Worm (Caenorhabditis elegans) whole organism, L4/young adult: ENCODE data around the gene srlf-27.

Source experiments
- W03F9.2 ChIP-seq: fragments of 150-350 bp; optimal IDR thresholded peaks from 2 replicates; lab custom pipeline; 2014; ENCODE audit warnings: missing biosample characterization, missing genetic modification characterization
- dao-5 ChIP-seq: sonication (generic microtip); optimal IDR thresholded peaks from 2 replicates; lab custom pipeline; 2016; ENCODE audit warnings: missing genotype, missing genetic modification characterization, moderate library complexity, missing compliant biosample characterization
- him-1 ChIP-seq: sonication (generic microtip); optimal IDR thresholded peaks from 2 replicates; lab custom pipeline; 2016; ENCODE audit warnings: missing genotype, missing genetic modification reagents, missing genetic modification characterization, missing compliant biosample characterization

ce11 chrIV:14677095-14677633 lies 39.7 kb downstream of the srlf-27 start, which contains the start of gene Y57G11C.31:
- TF ChIP-seq dao-5 (tag; lab: Kevin White, UChicago) = no peak
- no peak for TF ChIP-seq him-1 (tag; lab: Kevin White, UChicago)
- TF ChIP-seq W03F9.2 (tag; lab: Kevin White, UChicago) = no peak
